Worm (Caenorhabditis elegans) whole organism, mixed stage, embryonic: Measurements from ENCODE around the gene C29F7.10.

Source experiments
- elt-3 ChIP-seq: fragments of 150-350 bp; optimal IDR thresholded peaks from 2 replicates; lab custom pipeline; 2014; ENCODE audit warnings: missing biosample characterization, missing genetic modification characterization
- pha-4 ChIP-seq: fragments of 150-350 bp; optimal IDR thresholded peaks from 2 replicates; lab custom pipeline; 2018; ENCODE audit warnings: missing biosample characterization, missing genetic modification reagents, missing genetic modification characterization
- ztf-11 ChIP-seq: fragments of 150-350 bp; optimal IDR thresholded peaks from 2 replicates; lab custom pipeline; 2014; ENCODE audit warnings: missing biosample characterization, missing genetic modification characterization

DNA sequence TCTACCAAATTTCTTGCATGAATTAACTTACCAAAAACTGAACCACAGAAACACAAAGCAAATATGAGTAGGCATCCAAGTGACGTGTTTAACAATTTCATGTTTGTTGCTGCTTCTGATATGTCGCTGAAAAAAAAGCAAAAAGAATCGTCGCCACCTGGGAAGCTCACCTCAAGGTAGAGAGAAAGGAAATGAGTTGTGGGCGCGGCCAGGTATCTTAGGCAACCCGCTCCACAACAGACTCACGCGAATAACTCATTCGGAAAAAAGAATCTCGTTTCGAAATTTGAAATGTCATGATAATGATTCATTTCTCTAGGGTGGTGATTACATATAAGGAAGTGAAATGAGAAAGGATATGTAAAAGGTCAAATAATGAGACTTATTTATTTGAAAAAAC is 36.3 kb downstream of the C29F7.10 start, which contains the start of gene irld-2:
- TF ChIP-seq ztf-11 (no peak), pha-4 (tag; lab: Kevin White, UChicago) (no peak), elt-3 (tag; lab: Kevin White, UChicago) (no peak)
